Worm (Caenorhabditis elegans) whole organism, late embryonic: ENCODE measurements around the gene T14G8.4.

Source experiments
- C08G9.2 ChIP-seq: sonication (generic microtip); optimal IDR thresholded peaks from 2 replicates; lab custom pipeline; 2016; ENCODE audit warnings: mild to moderate bottlenecking, missing genetic modification characterization, moderate library complexity, missing compliant biosample characterization
- C38D4.7 ChIP-seq: fragments of 200-800 bp; sonication (Bioruptor generic); optimal IDR thresholded peaks from 2 replicates; lab custom pipeline; 2018; ENCODE audit warnings: mild to moderate bottlenecking, missing genetic modification characterization, moderate library complexity, missing compliant biosample characterization
- F13H6.1 ChIP-seq: sonication (generic microtip); optimal IDR thresholded peaks from 2 replicates; lab custom pipeline; 2016; ENCODE audit warnings: missing genetic modification characterization, missing compliant biosample characterization
- K02D7.2 ChIP-seq: sonication (generic microtip); optimal IDR thresholded peaks from 2 replicates; lab custom pipeline; 2017; ENCODE audit warnings: mild to moderate bottlenecking, missing genetic modification characterization, missing compliant biosample characterization
- Y22D7AL.16 ChIP-seq: sonication (generic microtip); optimal IDR thresholded peaks from 2 replicates; lab custom pipeline; 2016; ENCODE audit warnings: missing genetic modification characterization, missing compliant biosample characterization
- ahr-1 ChIP-seq: sonication (generic microtip); optimal IDR thresholded peaks from 2 replicates; lab custom pipeline; 2016; ENCODE audit warnings: missing genetic modification characterization, missing compliant biosample characterization
- ama-1 ChIP-seq: fragments of 150-350 bp; optimal IDR thresholded peaks from 2 replicates; lab custom pipeline; 2014
- ceh-18 ChIP-seq: sonication (generic microtip); optimal IDR thresholded peaks from 2 replicates; lab custom pipeline; 2016; ENCODE audit warnings: missing genetic modification characterization, missing compliant biosample characterization
- ceh-22 ChIP-seq: sonication (generic microtip); optimal IDR thresholded peaks from 2 replicates; lab custom pipeline; 2017; ENCODE audit warnings: missing biosample characterization, missing genetic modification characterization
- ceh-24 ChIP-seq: sonication (generic microtip); optimal IDR thresholded peaks from 2 replicates; lab custom pipeline; 2016; ENCODE audit warnings: mild to moderate bottlenecking, missing genetic modification characterization, missing compliant biosample characterization
- ceh-31 ChIP-seq: sonication (generic microtip); optimal IDR thresholded peaks from 2 replicates; lab custom pipeline; 2016; ENCODE audit warnings: missing genetic modification characterization, missing compliant biosample characterization
- ceh-34 ChIP-seq: sonication (generic microtip); optimal IDR thresholded peaks from 2 replicates; lab custom pipeline; 2016; ENCODE audit warnings: mild to moderate bottlenecking, missing genetic modification characterization, missing compliant biosample characterization
- ceh-6 ChIP-seq: fragments of 200-800 bp; sonication (Bioruptor generic); optimal IDR thresholded peaks from 2 replicates; lab custom pipeline; 2018; ENCODE audit warnings: mild to moderate bottlenecking, missing genetic modification characterization, missing compliant biosample characterization
- ceh-9 ChIP-seq: sonication (generic microtip); optimal IDR thresholded peaks from 2 replicates; lab custom pipeline; 2016; ENCODE audit warnings: mild to moderate bottlenecking, missing genetic modification characterization, inconsistent platforms, missing compliant biosample characterization
- che-1 ChIP-seq: sonication (generic microtip); optimal IDR thresholded peaks from 2 replicates; lab custom pipeline; 2016; ENCODE audit warnings: mild to moderate bottlenecking, missing genetic modification characterization, missing compliant biosample characterization
- dve-1 ChIP-seq: sonication (generic microtip); optimal IDR thresholded peaks from 2 replicates; lab custom pipeline; 2017; ENCODE audit warnings: antibody characterized with exemption, mild to moderate bottlenecking, missing genetic modification characterization, missing compliant biosample characterization
- elt-2 ChIP-seq: sonication (generic microtip); optimal IDR thresholded peaks from 2 replicates; lab custom pipeline; 2016; ENCODE audit warnings: missing genetic modification reagents, missing genetic modification characterization, missing compliant biosample characterization
- ets-4 ChIP-seq: sonication (generic microtip); optimal IDR thresholded peaks from 2 replicates; lab custom pipeline; 2016; ENCODE audit warnings: missing genetic modification characterization, missing compliant biosample characterization
- eyg-1 ChIP-seq: sonication (generic microtip); optimal IDR thresholded peaks from 2 replicates; lab custom pipeline; 2016; ENCODE audit warnings: missing genotype, missing genetic modification characterization, missing compliant biosample characterization
- fkh-10 ChIP-seq: fragments of 150-350 bp; optimal IDR thresholded peaks from 2 replicates; lab custom pipeline; 2014; ENCODE audit warnings: missing biosample characterization, missing genetic modification reagents, missing genetic modification characterization
- hlh-13 ChIP-seq: fragments of 200-800 bp; sonication (Bioruptor generic); optimal IDR thresholded peaks from 2 replicates; lab custom pipeline; 2018; ENCODE audit warnings: mild to moderate bottlenecking, missing genetic modification characterization, missing compliant biosample characterization
- hlh-15 ChIP-seq: sonication (generic microtip); optimal IDR thresholded peaks from 2 replicates; lab custom pipeline; 2016; ENCODE audit warnings: missing genetic modification characterization, missing compliant biosample characterization
- hlh-30 ChIP-seq: sonication (generic microtip); optimal IDR thresholded peaks from 2 replicates; lab custom pipeline; 2017; ENCODE audit warnings: antibody characterized with exemption, missing genetic modification characterization, missing compliant biosample characterization; ENCODE audit not compliant: insufficient read depth
- lim-6 ChIP-seq: sonication (generic microtip); optimal IDR thresholded peaks from 2 replicates; lab custom pipeline; 2016; ENCODE audit warnings: missing genetic modification characterization, missing compliant biosample characterization
- lin-11 ChIP-seq: fragments of 200-800 bp; sonication (Bioruptor generic); optimal IDR thresholded peaks from 2 replicates; lab custom pipeline; 2018; ENCODE audit warnings: mild to moderate bottlenecking, missing genetic modification characterization, missing compliant biosample characterization
- madf-2 ChIP-seq: sonication (generic microtip); optimal IDR thresholded peaks from 2 replicates; lab custom pipeline; 2017; ENCODE audit warnings: missing genetic modification characterization, missing compliant biosample characterization
- nfya-1 ChIP-seq: sonication (generic microtip); optimal IDR thresholded peaks from 2 replicates; lab custom pipeline; 2017; ENCODE audit warnings: missing genetic modification characterization, mild to moderate bottlenecking, missing compliant biosample characterization, antibody characterized with exemption, moderate library complexity
- nhr-11 ChIP-seq: fragments of 150-350 bp; optimal IDR thresholded peaks from 2 replicates; lab custom pipeline; 2014; ENCODE audit warnings: missing biosample characterization, missing genetic modification characterization
- odd-2 ChIP-seq: sonication (generic microtip); optimal IDR thresholded peaks from 2 replicates; lab custom pipeline; 2017; ENCODE audit warnings: antibody characterized with exemption, mild to moderate bottlenecking, missing genetic modification characterization, missing compliant biosample characterization
- pha-2 ChIP-seq: sonication (generic microtip); optimal IDR thresholded peaks from 2 replicates; lab custom pipeline; 2017; ENCODE audit warnings: mild to moderate bottlenecking, missing genetic modification characterization, missing compliant biosample characterization
- pqm-1 ChIP-seq: sonication (generic microtip); optimal IDR thresholded peaks from 2 replicates; lab custom pipeline; 2016; ENCODE audit warnings: missing genetic modification characterization, missing compliant biosample characterization
- pros-1 ChIP-seq: fragments of 150-350 bp; optimal IDR thresholded peaks from 2 replicates; lab custom pipeline; 2014; ENCODE audit warnings: missing biosample characterization, missing genetic modification reagents, missing genetic modification characterization
- rnt-1 ChIP-seq: sonication (generic microtip); optimal IDR thresholded peaks from 2 replicates; lab custom pipeline; 2016; ENCODE audit warnings: missing genetic modification characterization, missing compliant biosample characterization
- sdc-2 ChIP-seq: sonication (generic microtip); optimal IDR thresholded peaks from 2 replicates; lab custom pipeline; 2016; ENCODE audit warnings: missing genotype, missing genetic modification characterization, missing compliant biosample characterization
- sox-4 ChIP-seq: sonication (generic microtip); optimal IDR thresholded peaks from 2 replicates; lab custom pipeline; 2017; ENCODE audit warnings: mild to moderate bottlenecking, missing genetic modification characterization, inconsistent platforms, missing compliant biosample characterization
- tbx-2 ChIP-seq: sonication (generic microtip); optimal IDR thresholded peaks from 2 replicates; lab custom pipeline; 2016; ENCODE audit warnings: missing genetic modification characterization, missing compliant biosample characterization
- tbx-7 ChIP-seq: sonication (generic microtip); optimal IDR thresholded peaks from 2 replicates; lab custom pipeline; 2016; ENCODE audit warnings: missing genotype, missing genetic modification characterization, missing compliant biosample characterization
- unc-55 ChIP-seq: sonication (generic microtip); optimal IDR thresholded peaks from 2 replicates; lab custom pipeline; 2017; ENCODE audit warnings: missing biosample characterization, missing genetic modification reagents, missing genetic modification characterization
- zip-5 ChIP-seq: sonication (generic microtip); optimal IDR thresholded peaks from 2 replicates; lab custom pipeline; 2016; ENCODE audit warnings: missing genetic modification characterization, missing compliant biosample characterization

T14G8.4 gene

ce11 chrX:12874798-12875342 lies 11.2 kb upstream of the T14G8.4 start:
- TF ChIP-seq elt-2 (tag; lab: Kevin White, UChicago) (peak; percentile 9), sdc-2 (no peak)

DNA sequence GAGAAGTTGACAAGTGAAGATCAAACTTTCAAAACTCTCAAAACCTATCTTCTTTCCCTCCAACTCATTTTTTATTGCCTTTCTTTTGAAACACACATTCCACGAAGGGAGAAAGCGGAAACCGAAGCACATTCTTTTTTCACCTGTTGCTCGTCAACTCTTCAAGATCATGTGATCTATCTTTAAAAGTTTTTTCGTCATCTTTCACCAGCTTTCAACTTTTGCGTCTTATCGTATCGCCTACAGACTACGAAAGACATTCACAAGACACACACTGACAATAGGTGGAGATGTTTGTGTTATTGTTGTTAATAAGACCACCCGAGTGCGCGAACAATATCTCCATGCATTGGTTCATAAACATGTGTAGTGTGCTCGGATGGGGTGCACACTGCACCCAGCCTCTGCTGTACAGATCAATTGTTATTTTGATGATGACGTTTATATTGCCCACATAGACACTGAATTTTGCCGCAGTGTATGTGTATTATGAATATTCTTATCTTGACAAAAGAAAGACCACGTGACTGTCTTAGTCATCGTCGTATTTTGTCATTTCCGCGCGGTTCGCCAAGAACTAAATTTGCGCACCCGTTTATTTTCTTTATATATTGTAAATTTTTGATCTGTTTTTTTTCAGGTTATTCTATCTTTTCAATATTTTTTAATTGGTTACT lies 10.1 kb upstream of the T14G8.4 start:
- TF ChIP-seq nhr-11 (no peak), K02D7.2 (tag; lab: Kevin White, UChicago) (no peak), elt-2 (tag; lab: Kevin White, UChicago) (peak; percentile 29)

- TF ChIP-seq ahr-1 (tag; lab: Kevin White, UChicago) (no peak), pha-2 (tag; lab: Kevin White, UChicago) (no peak), pqm-1 (tag; lab: Kevin White, UChicago) (peak; percentile 89), dve-1 (tag; lab: Kevin White, UChicago) (peak; percentile 80), K02D7.2 (tag; lab: Kevin White, UChicago) (no peak), ets-4 (peak; percentile 41), lin-11 (tag; lab: Kevin White, UChicago) (no peak), rnt-1 (tag; lab: Kevin White, UChicago) (peak; percentile 1), ceh-34 (tag; lab: Kevin White, UChicago) (no peak), F13H6.1 (tag; lab: Kevin White, UChicago) (peak; percentile 18), che-1 (tag; lab: Kevin White, UChicago) (no peak), ceh-22 (tag; lab: Kevin White, UChicago) (no peak), sdc-2 (no peak), ceh-6 (GFP tag; lab: Kevin White, UChicago) (no peak), nfya-1 (tag; lab: Kevin White, UChicago) (peak; percentile 37), ceh-24 (tag; lab: Kevin White, UChicago) (no peak), C38D4.7 (GFP tag; lab: Kevin White, UChicago) (no peak), ceh-18 (tag; lab: Kevin White, UChicago) (peak; percentile 78), ceh-31 (tag; lab: Kevin White, UChicago) (no peak), hlh-30 (tag; lab: Kevin White, UChicago) (peak; percentile 44), tbx-2 (peak; percentile 60), unc-55 (peak; percentile 56), elt-2 (tag; lab: Kevin White, UChicago) (peak; percentile 97), madf-2 (tag; lab: Kevin White, UChicago) (no peak), eyg-1 (tag; lab: Kevin White, UChicago) (no peak), C08G9.2 (tag; lab: Kevin White, UChicago) (no peak), ama-1 (lab: Kevin White, UChicago) (no peak), ceh-9 (tag; lab: Kevin White, UChicago) (no peak), hlh-13 (GFP tag; lab: Kevin White, UChicago) (no peak)
- TF ChIP-seq, all 69 proteins: peak for 11
Measured at ce11 chrX:12872022-12872888, 8.6 kb upstream of the T14G8.4 start.

DNA sequence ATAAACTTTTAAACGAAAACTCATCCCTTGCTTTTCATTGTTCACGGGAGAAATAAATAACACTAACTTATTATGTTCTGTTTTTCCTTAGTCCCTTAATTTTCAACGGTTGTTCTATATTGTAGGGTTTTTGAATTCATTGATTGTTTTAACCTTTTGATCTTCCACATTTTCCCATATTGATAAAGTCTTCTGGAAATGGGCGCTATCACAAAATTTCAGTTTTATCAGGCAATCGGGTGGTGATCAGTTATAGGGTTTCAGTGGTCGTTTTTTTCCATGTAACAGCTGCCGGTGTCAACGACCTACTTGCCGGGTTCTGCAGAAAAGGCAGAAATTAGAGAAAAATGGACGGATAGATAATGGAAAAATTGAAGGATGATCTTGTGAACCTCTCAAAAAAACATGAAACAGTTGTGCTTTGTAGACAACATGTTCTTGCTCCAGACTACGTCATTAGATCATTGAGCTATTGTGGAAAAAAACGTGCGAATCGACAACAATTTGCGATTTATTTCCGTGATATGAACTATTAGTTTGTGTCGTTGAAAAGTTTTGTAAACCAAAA lies 6.2 kb upstream of the T14G8.4 start:
- TF ChIP-seq eyg-1 (tag; lab: Kevin White, UChicago): no peak
- no peak for TF ChIP-seq ceh-24 (tag; lab: Kevin White, UChicago)
- TF ChIP-seq hlh-15 (tag; lab: Kevin White, UChicago): no peak
- TF ChIP-seq sox-4 (tag; lab: Kevin White, UChicago): no peak
- no peak for TF ChIP-seq fkh-10
- TF ChIP-seq ets-4: no peak
- TF ChIP-seq dve-1 (tag; lab: Kevin White, UChicago): no peak
- no peak for TF ChIP-seq madf-2 (tag; lab: Kevin White, UChicago)
- TF ChIP-seq tbx-7: no peak
- TF ChIP-seq nfya-1 (tag; lab: Kevin White, UChicago): no peak
- no peak for TF ChIP-seq Y22D7AL.16 (tag; lab: Kevin White, UChicago)
- no peak for TF ChIP-seq lim-6 (tag; lab: Kevin White, UChicago)
- TF ChIP-seq zip-5 (tag; lab: Kevin White, UChicago): no peak
- TF ChIP-seq sdc-2: no peak
- TF ChIP-seq odd-2: no peak
- no peak for TF ChIP-seq pros-1 (tag; lab: Kevin White, UChicago)
